Worm (Caenorhabditis elegans) whole organism, L3 larva: ENCODE data around the gene srsx-16.

Experiments
- R02D3.7 ChIP-seq: fragments of 150-350 bp; optimal IDR thresholded peaks from 2 replicates; lab custom pipeline; 2014; ENCODE audit warnings: missing biosample characterization, missing genetic modification characterization
- ama-1 ChIP-seq: fragments of 150-350 bp; optimal IDR thresholded peaks from 2 replicates; lab custom pipeline; 2018
- ceh-16 ChIP-seq: sonication (generic microtip); optimal IDR thresholded peaks from 2 replicates; lab custom pipeline; 2017; ENCODE audit warnings: missing biosample characterization, missing genetic modification characterization
- ceh-28 ChIP-seq: fragments of 150-350 bp; optimal IDR thresholded peaks from 2 replicates; lab custom pipeline; 2014; ENCODE audit warnings: missing biosample characterization, missing genetic modification reagents, missing genetic modification characterization
- egl-5 ChIP-seq: fragments of 150-350 bp; optimal IDR thresholded peaks from 2 replicates; lab custom pipeline; 2017; ENCODE audit warnings: missing biosample characterization, missing genetic modification reagents, missing genetic modification characterization, inconsistent platforms
- elt-1 ChIP-seq: fragments of 150-350 bp; optimal IDR thresholded peaks from 2 replicates; lab custom pipeline; 2014; ENCODE audit warnings: missing biosample characterization, missing genetic modification characterization
- elt-2 ChIP-seq: sonication (generic microtip); optimal IDR thresholded peaks from 2 replicates; lab custom pipeline; 2016; ENCODE audit warnings: missing genetic modification reagents, mild to moderate bottlenecking, missing genetic modification characterization, missing compliant biosample characterization
- elt-3 ChIP-seq, 3 experiments: fragments of 150-350 bp in 1 of 3; sonication (generic microtip) in 2 of 3; optimal IDR thresholded peaks; 2 replicates in 2 of 3; 4 replicates in 1 of 3; lab custom pipeline; 2014 to 2017; ENCODE audit warnings: missing biosample characterization in 3 of 3, missing genetic modification characterization in 3 of 3
- eor-1 ChIP-seq, 2 experiments: fragments of 150-350 bp; optimal IDR thresholded peaks; 2 replicates each; lab custom pipeline; 2014 to 2018; ENCODE audit warnings: missing biosample characterization in 2 of 2, missing genetic modification characterization in 2 of 2
- fkh-10 ChIP-seq: sonication (generic microtip); optimal IDR thresholded peaks from 2 replicates; lab custom pipeline; 2017; ENCODE audit warnings: missing biosample characterization, missing genetic modification reagents, missing genetic modification characterization
- fkh-2 ChIP-seq: fragments of 150-350 bp; optimal IDR thresholded peaks from 2 replicates; lab custom pipeline; 2014; ENCODE audit warnings: missing biosample characterization, missing genetic modification reagents, missing genetic modification characterization
- fos-1 ChIP-seq: fragments of 150-350 bp; optimal IDR thresholded peaks from 2 replicates; lab custom pipeline; 2014; ENCODE audit warnings: missing biosample characterization, missing genetic modification characterization
- hmg-11 ChIP-seq: sonication (generic microtip); optimal IDR thresholded peaks from 2 replicates; lab custom pipeline; 2016; ENCODE audit warnings: missing genetic modification characterization, missing compliant biosample characterization
- jun-1 ChIP-seq: fragments of 150-350 bp; optimal IDR thresholded peaks from 2 replicates; lab custom pipeline; 2014; ENCODE audit warnings: missing biosample characterization, missing genetic modification reagents, missing genetic modification characterization
- lin-15B ChIP-seq: fragments of 150-350 bp; optimal IDR thresholded peaks from 2 replicates; lab custom pipeline; 2014; ENCODE audit warnings: missing biosample characterization, missing genetic modification characterization
- lin-39 ChIP-seq: fragments of 150-350 bp; optimal IDR thresholded peaks from 2 replicates; lab custom pipeline; 2018; ENCODE audit warnings: missing biosample characterization, missing genetic modification reagents, missing genetic modification characterization
- lsy-12 ChIP-seq: sonication (generic microtip); optimal IDR thresholded peaks from 2 replicates; lab custom pipeline; 2016; ENCODE audit warnings: mild to moderate bottlenecking, missing genetic modification characterization, missing compliant biosample characterization
- mdl-1 ChIP-seq: fragments of 150-350 bp; optimal IDR thresholded peaks from 2 replicates; lab custom pipeline; 2014; ENCODE audit warnings: missing biosample characterization, missing genetic modification characterization
- nfya-1 ChIP-seq: sonication (generic microtip); optimal IDR thresholded peaks from 2 replicates; lab custom pipeline; 2017; ENCODE audit warnings: missing genetic modification characterization, mild to moderate bottlenecking, missing compliant biosample characterization, antibody characterized with exemption, moderate library complexity; ENCODE audit not compliant: insufficient read depth
- nhr-23 ChIP-seq: fragments of 150-350 bp; optimal IDR thresholded peaks from 2 replicates; lab custom pipeline; 2014; ENCODE audit warnings: missing biosample characterization, missing genetic modification reagents, missing genetic modification characterization
- nhr-237 ChIP-seq: fragments of 150-350 bp; optimal IDR thresholded peaks from 2 replicates; lab custom pipeline; 2014; ENCODE audit warnings: missing biosample characterization, missing genetic modification characterization
- nhr-28 ChIP-seq: fragments of 150-350 bp; optimal IDR thresholded peaks from 2 replicates; lab custom pipeline; 2014; ENCODE audit warnings: missing biosample characterization, missing genetic modification characterization
- nhr-43 ChIP-seq: sonication (generic microtip); optimal IDR thresholded peaks from 2 replicates; lab custom pipeline; 2016; ENCODE audit warnings: mild to moderate bottlenecking, missing genetic modification characterization, missing compliant biosample characterization; ENCODE audit not compliant: poor library complexity, severe bottlenecking
- nhr-67 ChIP-seq: fragments of 150-350 bp; optimal IDR thresholded peaks from 2 replicates; lab custom pipeline; 2014; ENCODE audit warnings: missing biosample characterization, missing genetic modification characterization
- nhr-77 ChIP-seq: fragments of 150-350 bp; optimal IDR thresholded peaks from 2 replicates; lab custom pipeline; 2014; ENCODE audit warnings: missing biosample characterization, missing genetic modification characterization
- pha-4 ChIP-seq: fragments of 150-350 bp; optimal IDR thresholded peaks from 2 replicates; lab custom pipeline; 2014; ENCODE audit warnings: missing biosample characterization, missing genetic modification reagents, missing genetic modification characterization
- pqm-1 ChIP-seq: fragments of 150-350 bp; optimal IDR thresholded peaks from 2 replicates; lab custom pipeline; 2017; ENCODE audit warnings: missing biosample characterization, missing genetic modification characterization, inconsistent platforms
- skn-1 ChIP-seq: fragments of 150-350 bp; optimal IDR thresholded peaks from 2 replicates; lab custom pipeline; 2014; ENCODE audit warnings: missing biosample characterization, missing genetic modification characterization
- snpc-4 ChIP-seq: fragments of 150-350 bp; optimal IDR thresholded peaks from 2 replicates; lab custom pipeline; 2014; ENCODE audit warnings: missing biosample characterization, missing genetic modification characterization
- tbx-2 ChIP-seq: sonication (generic microtip); optimal IDR thresholded peaks from 2 replicates; lab custom pipeline; 2016; ENCODE audit warnings: mild to moderate bottlenecking, missing genetic modification characterization, missing compliant biosample characterization
- ztf-11 ChIP-seq: fragments of 150-350 bp; optimal IDR thresholded peaks from 2 replicates; lab custom pipeline; 2014; ENCODE audit warnings: missing biosample characterization, missing genetic modification characterization
- ztf-4 ChIP-seq: fragments of 150-350 bp; optimal IDR thresholded peaks from 2 replicates; lab custom pipeline; 2014; ENCODE audit warnings: missing biosample characterization, missing genetic modification characterization

srsx-16 gene

DNA sequence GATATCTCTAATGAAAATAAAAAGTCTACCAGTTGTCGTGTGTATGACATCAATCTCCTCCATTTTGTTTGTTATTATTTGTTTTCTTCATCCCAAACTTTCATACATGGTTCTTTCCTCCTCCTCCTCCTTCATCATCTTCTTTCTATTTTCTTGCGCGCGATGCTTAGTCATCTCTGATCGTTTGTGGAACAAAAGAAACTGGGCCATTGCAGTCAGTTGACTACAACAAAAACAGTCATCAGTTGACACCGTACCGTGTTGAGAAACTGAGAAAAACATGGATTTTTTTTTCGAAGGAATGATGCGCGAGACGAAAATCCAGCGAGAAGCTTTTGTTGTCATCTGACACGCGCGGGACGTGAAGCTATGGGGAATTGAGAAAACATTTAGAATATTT lies 14.3 kb downstream of the srsx-16 start:
- TF ChIP-seq nhr-23 (peak; percentile 85), ama-1 (lab: Kevin White, UChicago) (peak; percentile 8), pha-4 (tag; lab: Kevin White, UChicago) (peak; percentile 23), lsy-12 (tag; lab: Kevin White, UChicago) (no peak), elt-1 (no peak)

DNA sequence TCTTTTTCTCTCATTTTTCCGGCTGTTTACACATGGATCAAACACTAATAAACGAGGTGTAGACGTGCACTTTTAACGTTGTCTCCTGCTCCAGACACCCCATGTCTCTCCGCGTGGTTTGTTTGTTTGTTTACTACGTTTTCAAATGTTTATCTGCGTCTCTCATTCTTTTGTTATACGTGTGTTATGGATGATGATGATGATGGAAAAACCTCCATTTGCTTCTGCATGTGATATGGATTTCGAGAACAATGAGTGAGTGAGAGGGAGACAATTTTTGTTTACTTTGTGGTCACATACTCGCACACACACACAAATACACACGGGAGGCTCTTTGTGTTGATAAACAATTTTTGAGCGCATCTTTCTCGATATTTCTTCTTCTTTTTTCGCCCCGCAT lies 15.1 kb downstream of the srsx-16 start:
- TF ChIP-seq nfya-1 (tag; lab: Kevin White, UChicago) (peak; percentile 78), elt-3 (tag; optimal IDR thresholded peaks at IDR 0.05; lab: Kevin White, UChicago) (no peak), pqm-1 (peak; percentile 86), lin-39 (peak; percentile 75), fkh-10 (GFP tag; lab: Kevin White, UChicago) (peak; percentile 52), lin-15B (tag; lab: Kevin White, UChicago) (no peak), ceh-16 (tag; lab: Kevin White, UChicago) (no peak), snpc-4 (tag; lab: Kevin White, UChicago) (peak; percentile 75), nhr-237 (no peak), lsy-12 (tag; lab: Kevin White, UChicago) (peak; percentile 6), ceh-28 (tag; lab: Kevin White, UChicago) (peak; percentile 61), egl-5 (tag; lab: Kevin White, UChicago) (peak; percentile 77), pha-4 (tag; lab: Kevin White, UChicago) (peak; percentile 100), skn-1 (tag; lab: Kevin White, UChicago) (peak; percentile 94), nhr-43 (tag; lab: Kevin White, UChicago) (peak; percentile 66), mdl-1 (tag; lab: Kevin White, UChicago) (peak; percentile 61), hmg-11 (tag; lab: Kevin White, UChicago) (peak; percentile 26), tbx-2 (tag; lab: Kevin White, UChicago) (peak; percentile 31), elt-2 (tag; lab: Kevin White, UChicago) (peak; percentile 75)

DNA sequence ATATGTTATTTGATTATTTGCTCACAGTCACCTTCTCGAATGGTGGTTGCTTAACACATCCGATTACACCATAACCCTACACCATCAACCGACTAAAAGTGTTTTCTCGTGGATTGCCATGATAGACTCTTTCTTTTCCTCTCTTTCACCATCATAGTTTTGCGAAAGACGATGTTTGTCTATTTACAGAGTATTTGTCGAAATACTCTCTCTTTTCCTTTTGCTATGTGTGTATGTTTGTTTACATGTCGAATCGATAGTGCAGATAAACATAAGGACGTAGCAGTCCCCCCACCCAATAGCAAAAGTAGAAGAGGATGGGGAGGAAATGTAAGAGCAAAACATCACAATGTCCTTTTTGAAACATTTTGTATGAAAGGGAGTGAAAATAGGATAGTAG lies 16.2 kb downstream of the srsx-16 start:
- peak; percentile 34 for TF ChIP-seq nfya-1 (tag; lab: Kevin White, UChicago)
- TF ChIP-seq fkh-2 (tag; lab: Kevin White, UChicago): no peak
- no peak for TF ChIP-seq lsy-12 (tag; lab: Kevin White, UChicago)
- TF ChIP-seq pha-4 (tag; lab: Kevin White, UChicago): peak; percentile 100

DNA sequence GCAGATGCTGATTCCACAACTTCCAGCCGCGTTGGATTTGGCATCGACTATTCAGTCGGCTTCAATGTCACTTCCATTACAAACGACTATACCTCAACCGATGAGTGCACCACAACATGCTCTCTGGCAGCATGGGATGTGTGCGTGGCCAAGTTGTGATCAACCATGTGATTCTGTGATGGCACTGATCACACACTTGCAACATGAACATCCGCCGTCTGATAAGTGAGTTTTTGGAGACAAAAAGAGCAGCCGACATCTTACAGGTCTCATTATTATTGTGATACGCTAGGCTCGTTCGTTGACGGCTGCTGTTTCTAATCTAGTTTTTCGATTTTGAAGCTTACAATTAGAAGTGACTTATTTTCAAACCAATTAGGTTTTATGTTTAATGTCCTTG lies 17.1 kb downstream of the srsx-16 start:
- no peak for TF ChIP-seq nhr-237
- TF ChIP-seq hmg-11 (tag; lab: Kevin White, UChicago): no peak
- no peak for TF ChIP-seq ztf-11 (tag; lab: Kevin White, UChicago)

DNA sequence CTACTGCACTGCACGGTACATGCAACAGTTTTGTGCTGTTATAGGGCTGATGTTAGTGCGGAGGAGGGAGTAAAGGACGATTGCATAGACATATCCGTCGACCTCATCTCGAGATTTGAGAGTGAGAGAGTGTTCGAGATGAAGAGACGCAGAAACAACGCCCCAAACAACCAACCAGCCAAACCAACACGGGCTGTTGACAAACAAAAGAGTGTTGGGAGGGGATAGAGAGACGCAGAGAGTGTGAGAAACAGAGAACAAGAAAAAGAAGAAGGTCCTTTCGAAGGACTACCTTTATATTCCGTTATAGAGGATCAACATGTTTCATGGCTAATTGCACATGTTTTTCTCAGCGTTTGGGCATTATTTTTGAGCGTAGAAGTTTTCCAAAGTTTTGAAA lies 19.2 kb downstream of the srsx-16 start:
- TF ChIP-seq fkh-10 (GFP tag; lab: Kevin White, UChicago): no peak
- peak; percentile 51 for TF ChIP-seq nhr-43 (tag; lab: Kevin White, UChicago)
- TF ChIP-seq nhr-67 (tag; lab: Kevin White, UChicago): no peak
- no peak for TF ChIP-seq mdl-1 (tag; lab: Kevin White, UChicago)
- TF ChIP-seq hmg-11 (tag; lab: Kevin White, UChicago): peak; percentile 58
- TF ChIP-seq lsy-12 (tag; lab: Kevin White, UChicago): no peak
- TF ChIP-seq eor-1 (tag; optimal IDR thresholded peaks at IDR 0.05; lab: Kevin White, UChicago): no peak
- no peak for TF ChIP-seq elt-2 (tag; lab: Kevin White, UChicago)
- no peak for TF ChIP-seq nhr-77 (tag; lab: Kevin White, UChicago)
- TF ChIP-seq nhr-28 (tag; lab: Kevin White, UChicago): no peak
- no peak for TF ChIP-seq fos-1 (tag; lab: Kevin White, UChicago)
- no peak for TF ChIP-seq skn-1 (tag; lab: Kevin White, UChicago)
- TF ChIP-seq R02D3.7 (tag; lab: Kevin White, UChicago): no peak
- no peak for TF ChIP-seq jun-1 (tag; lab: Kevin White, UChicago)
- no peak for TF ChIP-seq elt-3 (tag; optimal IDR thresholded peaks at IDR 0.05; lab: Kevin White, UChicago)
- TF ChIP-seq ztf-4 (tag; lab: Kevin White, UChicago): no peak
- peak; percentile 58 for TF ChIP-seq nfya-1 (tag; lab: Kevin White, UChicago)
- TF ChIP-seq lin-39: peak; percentile 47
- no peak for TF ChIP-seq ztf-11 (tag; lab: Kevin White, UChicago)
- TF ChIP-seq egl-5 (tag; lab: Kevin White, UChicago): no peak
- no peak for TF ChIP-seq lin-15B (tag; lab: Kevin White, UChicago)
- TF ChIP-seq nhr-23: no peak
- TF ChIP-seq pha-4 (tag; lab: Kevin White, UChicago): peak; percentile 89
- TF ChIP-seq, all 47 proteins: peak for 5
